Fruit fly (Drosophila melanogaster) whole organism, prepupa: ENCODE measurements around the gene shd.

Source experiments
- Blimp-1 ChIP-seq: fragments of 200-800 bp; sonication (Bioruptor generic); optimal IDR thresholded peaks from 3 replicates; lab custom pipeline; 2017; ENCODE audit warnings: missing biosample characterization, missing genetic modification characterization, mild to moderate bottlenecking, moderate library complexity, missing genetic modification reagents
- CG10669 ChIP-seq: fragments of 200-800 bp; sonication (Bioruptor generic); optimal IDR thresholded peaks from 3 replicates; lab custom pipeline; 2018; ENCODE audit warnings: missing biosample characterization, mild to moderate bottlenecking, missing genetic modification characterization, moderate library complexity
- CG11294 ChIP-seq: fragments of 200-800 bp; sonication (Bioruptor generic); IDR thresholded peaks from 2 replicates; pipeline ENCODE4 v1.3.6; 2022; ENCODE audit warnings: missing biosample characterization, missing genetic modification characterization
- CG11762 ChIP-seq: fragments of 200-800 bp; sonication (Bioruptor generic); optimal IDR thresholded peaks from 3 replicates; lab custom pipeline; 2016; ENCODE audit warnings: missing biosample characterization, missing genetic modification characterization; ENCODE audit not compliant: insufficient read depth
- CG11902 ChIP-seq: fragments of 200-800 bp; sonication (Bioruptor generic); optimal IDR thresholded peaks from 3 replicates; lab custom pipeline; 2016; ENCODE audit warnings: missing biosample characterization, missing genetic modification characterization
- CG3032 ChIP-seq: fragments of 200-800 bp; optimal IDR thresholded peaks from 2 replicates; lab custom pipeline; 2019; ENCODE audit warnings: missing biosample characterization, mild to moderate bottlenecking, missing genetic modification characterization, moderate library complexity
- CG31627 ChIP-seq: fragments of 200-800 bp; sonication (Bioruptor generic); optimal IDR thresholded peaks from 3 replicates; lab custom pipeline; 2016; ENCODE audit warnings: missing biosample characterization, missing genetic modification characterization
- CG32006 ChIP-seq: fragments of 200-800 bp; sonication (Bioruptor generic); optimal IDR thresholded peaks from 3 replicates; lab custom pipeline; 2017; ENCODE audit warnings: missing biosample characterization, mild to moderate bottlenecking, missing genetic modification characterization
- CG34406 ChIP-seq: fragments of 200-800 bp; sonication (Bioruptor generic); optimal IDR thresholded peaks from 3 replicates; lab custom pipeline; 2016; ENCODE audit warnings: missing biosample characterization, missing genetic modification characterization
- CG6163 ChIP-seq: fragments of 200-800 bp; sonication (Bioruptor generic); IDR thresholded peaks from 3 replicates; pipeline ENCODE4 v1.3.6; 2022; ENCODE audit warnings: missing biosample characterization, missing genetic modification characterization
- CG6792 ChIP-seq: fragments of 200-800 bp; sonication (Bioruptor generic); optimal IDR thresholded peaks from 3 replicates; lab custom pipeline; 2016; ENCODE audit warnings: missing biosample characterization, missing genetic modification characterization
- CG6854 ChIP-seq: fragments of 200-800 bp; sonication (Bioruptor generic); optimal IDR thresholded peaks from 2 replicates; lab custom pipeline; 2017; ENCODE audit warnings: missing biosample characterization, mild to moderate bottlenecking, missing genetic modification characterization
- CG8319 ChIP-seq: fragments of 200-800 bp; sonication (Bioruptor generic); optimal IDR thresholded peaks from 3 replicates; lab custom pipeline; 2016; ENCODE audit warnings: missing biosample characterization, missing genetic modification characterization
- CG8632 ChIP-seq: fragments of 200-800 bp; sonication (Bioruptor generic); optimal IDR thresholded peaks from 3 replicates; lab custom pipeline; 2016; ENCODE audit warnings: missing biosample characterization, missing genetic modification characterization
- Eip75B ChIP-seq: fragments of 200-800 bp; sonication (Bioruptor generic); optimal IDR thresholded peaks from 3 replicates; lab custom pipeline; 2016; ENCODE audit warnings: missing biosample characterization, missing genetic modification characterization
- Eip78C ChIP-seq: fragments of 200-800 bp; sonication (Bioruptor generic); peaks from one replicate; lab custom pipeline; 2016; ENCODE audit warnings: missing biosample characterization, missing genetic modification characterization
- Eip93F ChIP-seq: fragments of 200-800 bp; sonication (Bioruptor generic); optimal IDR thresholded peaks from 2 replicates; lab custom pipeline; 2016; ENCODE audit warnings: missing biosample characterization, mild to moderate bottlenecking, missing genetic modification characterization
- Ets21C ChIP-seq: fragments of 200-800 bp; sonication (Bioruptor generic); optimal IDR thresholded peaks from 3 replicates; lab custom pipeline; 2016; ENCODE audit warnings: missing biosample characterization, missing genetic modification characterization
- Ets96B ChIP-seq: fragments of 200-800 bp; optimal IDR thresholded peaks from 2 replicates; lab custom pipeline; 2019; ENCODE audit warnings: missing biosample characterization, mild to moderate bottlenecking, missing genetic modification characterization, moderate library complexity
- Gug ChIP-seq: fragments of 200-800 bp; sonication (Bioruptor generic); IDR thresholded peaks from 2 replicates; pipeline ENCODE4 v1.3.6; 2022; ENCODE audit warnings: missing biosample characterization, missing genetic modification characterization
- Hr39 ChIP-seq: fragments of 200-800 bp; sonication (Bioruptor generic); optimal IDR thresholded peaks from 2 replicates; lab custom pipeline; 2016; ENCODE audit warnings: missing biosample characterization, missing genetic modification characterization
- Hr4 ChIP-seq: fragments of 200-800 bp; sonication (Bioruptor generic); optimal IDR thresholded peaks from 3 replicates; lab custom pipeline; 2016; ENCODE audit warnings: missing biosample characterization, missing genetic modification characterization
- Lpt ChIP-seq: fragments of 200-800 bp; sonication (Bioruptor generic); optimal IDR thresholded peaks from 3 replicates; lab custom pipeline; 2016; ENCODE audit warnings: missing biosample characterization, missing genetic modification characterization
- Met ChIP-seq: fragments of 200-800 bp; sonication (Bioruptor generic); optimal IDR thresholded peaks from 3 replicates; lab custom pipeline; 2016; ENCODE audit warnings: missing biosample characterization, missing genetic modification characterization
- Sox14 ChIP-seq: fragments of 200-800 bp; sonication (Bioruptor generic); optimal IDR thresholded peaks from 3 replicates; lab custom pipeline; 2016; ENCODE audit warnings: missing biosample characterization, missing genetic modification characterization
- achi ChIP-seq: fragments of 200-800 bp; sonication (Bioruptor generic); optimal IDR thresholded peaks from 3 replicates; lab custom pipeline; 2016; ENCODE audit warnings: missing biosample characterization, missing genetic modification characterization
- acj6 ChIP-seq: fragments of 200-800 bp; sonication (Bioruptor generic); optimal IDR thresholded peaks from 3 replicates; lab custom pipeline; 2016; ENCODE audit warnings: missing biosample characterization, missing genetic modification characterization
- cyc ChIP-seq: fragments of 200-800 bp; sonication (Bioruptor generic); optimal IDR thresholded peaks from 3 replicates; lab custom pipeline; 2016; ENCODE audit warnings: missing biosample characterization, missing genetic modification characterization
- dac ChIP-seq: fragments of 200-800 bp; sonication (Bioruptor generic); optimal IDR thresholded peaks from 2 replicates; lab custom pipeline; 2017; ENCODE audit warnings: missing biosample characterization, mild to moderate bottlenecking, missing genetic modification characterization
- dsx ChIP-seq: fragments of 200-800 bp; optimal IDR thresholded peaks from 3 replicates; lab custom pipeline; 2019; ENCODE audit warnings: missing biosample characterization, mild to moderate bottlenecking, missing genetic modification characterization, moderate library complexity; ENCODE audit not compliant: poor library complexity, severe bottlenecking
- eg ChIP-seq: fragments of 200-800 bp; sonication (Bioruptor generic); IDR thresholded peaks from 3 replicates; pipeline ENCODE4 v1.3.6; 2022; ENCODE audit warnings: missing biosample characterization, missing genetic modification characterization
- esn ChIP-seq: fragments of 200-800 bp; sonication (Bioruptor generic); optimal IDR thresholded peaks from 2 replicates; lab custom pipeline; 2016; ENCODE audit warnings: missing biosample characterization, mild to moderate bottlenecking, missing genetic modification characterization, moderate library complexity
- fd59A ChIP-seq: fragments of 200-800 bp; sonication (Bioruptor generic); optimal IDR thresholded peaks from 2 replicates; lab custom pipeline; 2017; ENCODE audit warnings: missing biosample characterization, mild to moderate bottlenecking, missing genetic modification characterization, missing genetic modification reagents
- fd85E ChIP-seq: fragments of 200-800 bp; sonication (Bioruptor generic); optimal IDR thresholded peaks from 3 replicates; lab custom pipeline; 2016; ENCODE audit warnings: missing biosample characterization, missing genetic modification characterization
- fkh ChIP-seq: fragments of 200-800 bp; sonication (Bioruptor generic); optimal IDR thresholded peaks from 3 replicates; lab custom pipeline; 2017; ENCODE audit warnings: missing biosample characterization, mild to moderate bottlenecking, missing genetic modification characterization, moderate library complexity
- net ChIP-seq: fragments of 200-800 bp; sonication (Bioruptor generic); optimal IDR thresholded peaks from 3 replicates; lab custom pipeline; 2016; ENCODE audit warnings: missing biosample characterization, missing genetic modification characterization
- pdm3 ChIP-seq: fragments of 200-800 bp; sonication (Bioruptor generic); optimal IDR thresholded peaks from 3 replicates; lab custom pipeline; 2016; ENCODE audit warnings: missing biosample characterization, missing genetic modification characterization
- salr ChIP-seq, 2 experiments: fragments of 200-800 bp; sonication (Bioruptor generic); optimal IDR thresholded peaks; 3 replicates each; lab custom pipeline; 2016 to 2018; ENCODE audit warnings: missing biosample characterization in 2 of 2, missing genetic modification characterization in 2 of 2, mild to moderate bottlenecking in 1 of 2
- spab ChIP-seq: fragments of 200-800 bp; sonication (Bioruptor generic); optimal IDR thresholded peaks from 2 replicates; lab custom pipeline; 2017; ENCODE audit warnings: missing biosample characterization, mild to moderate bottlenecking, missing genetic modification characterization, missing genetic modification reagents
- ss ChIP-seq, 2 experiments: fragments of 200-800 bp; sonication (Bioruptor generic); optimal IDR thresholded peaks; 2 replicates in 1 of 2; 3 replicates in 1 of 2; lab custom pipeline; 2017 to 2018; ENCODE audit warnings: mild to moderate bottlenecking in 2 of 2, missing biosample characterization in 2 of 2, missing genetic modification characterization in 2 of 2, moderate library complexity in 1 of 2
- svp ChIP-seq: fragments of 200-800 bp; sonication (Bioruptor generic); peaks from one replicate; lab custom pipeline; 2016; ENCODE audit warnings: missing biosample characterization, missing genetic modification characterization
- vri ChIP-seq: fragments of 200-800 bp; sonication (Bioruptor generic); optimal IDR thresholded peaks from 3 replicates; lab custom pipeline; 2016; ENCODE audit warnings: missing biosample characterization, mild to moderate bottlenecking, missing genetic modification characterization

shd gene

DNA sequence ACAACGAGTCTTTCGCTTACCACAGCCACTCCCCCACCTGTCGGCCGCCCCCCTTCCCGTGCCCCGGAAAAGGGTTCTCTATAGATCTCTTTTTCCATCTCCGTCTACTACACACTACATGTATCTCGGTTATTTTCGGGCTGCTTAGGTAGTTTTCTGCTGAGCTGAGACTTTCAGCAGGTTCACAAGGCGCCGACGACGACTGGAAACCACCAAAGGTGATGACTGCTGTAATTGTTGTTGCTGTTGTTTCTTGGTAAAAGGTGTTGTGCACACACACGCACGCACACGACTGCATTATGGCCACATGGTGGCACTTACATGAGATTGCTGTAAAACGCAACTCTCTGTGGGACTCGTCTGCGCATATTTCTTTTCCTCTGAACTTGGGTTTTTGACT is 29.4 kb downstream of the shd start:
- TF ChIP-seq Ets96B (tag; lab: Kevin White, UChicago) = no peak
- no peak for TF ChIP-seq eg
- peak; percentile 26 for TF ChIP-seq dsx (GFP tag; lab: Kevin White, UChicago)
- TF ChIP-seq ss (GFP tag; optimal IDR thresholded peaks at IDR 0.05; lab: Kevin White, UChicago) = peak in 1 of 2 experiments; percentile 33
- TF ChIP-seq, all 60 proteins: peak for 2

- no peak for TF ChIP-seq CG6792 (GFP tag; lab: Kevin White, UChicago)
- TF ChIP-seq Eip75B (GFP tag; lab: Kevin White, UChicago) = no peak
- no peak for TF ChIP-seq Blimp-1
- no peak for TF ChIP-seq CG6163
- TF ChIP-seq achi (GFP tag; lab: Kevin White, UChicago) = no peak
- peak; percentile 58 for TF ChIP-seq dsx (GFP tag; lab: Kevin White, UChicago)
Observed at dm6 chr3L:14645120-14645519, 30.9 kb downstream of the shd start.

DNA sequence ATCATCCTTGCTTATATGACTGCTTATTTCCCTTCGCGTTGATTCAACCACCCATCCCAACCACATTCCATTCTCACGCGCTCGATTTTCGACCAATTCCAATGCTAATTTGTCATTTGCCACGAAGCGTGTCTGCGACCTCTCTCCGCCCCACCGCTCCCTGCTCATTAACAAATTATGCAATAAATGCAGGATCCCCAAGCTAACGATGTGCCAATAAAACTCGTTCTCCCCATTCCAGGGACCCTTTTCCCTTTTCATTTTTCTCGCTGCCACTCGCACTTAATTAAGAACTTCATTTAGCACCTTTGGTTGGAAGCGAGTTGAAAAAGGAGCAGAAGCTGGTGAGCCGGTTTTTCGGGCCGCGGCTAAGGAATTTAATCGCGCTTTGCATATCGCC is 31.7 kb downstream of the shd start:
- TF ChIP-seq vri (GFP tag; lab: Kevin White, UChicago) (peak; percentile 89), dsx (GFP tag; lab: Kevin White, UChicago) (peak; percentile 11), CG6854 (GFP tag; lab: Kevin White, UChicago) (peak; percentile 36), CG3032 (tag; lab: Kevin White, UChicago) (no peak), Blimp-1 (peak; percentile 70), Eip78C (GFP tag; lab: Kevin White, UChicago) (peak; percentile 49), CG10669 (GFP tag; lab: Kevin White, UChicago) (no peak), CG8319 (GFP tag; lab: Kevin White, UChicago) (no peak), svp (peak; percentile 66), dac (GFP tag; lab: Kevin White, UChicago) (no peak), ss (GFP tag; optimal IDR thresholded peaks at IDR 0.05; lab: Kevin White, UChicago) (peak in 1 of 2 experiments; percentile 6), salr (GFP tag; optimal IDR thresholded peaks at IDR 0.05; lab: Kevin White, UChicago) (no peak)

dm6 chr3L:14647210-14647869 is 33.1 kb downstream of the shd start:
- no peak for TF ChIP-seq CG11294 (GFP tag; lab: Robert Waterston, UW)
- peak; percentile 57 for TF ChIP-seq CG34406
- TF ChIP-seq Hr4 (GFP tag; lab: Kevin White, UChicago) = peak; percentile 43
- TF ChIP-seq CG32006 = peak; percentile 65
- peak; percentile 57; the same call in 2 of the 3 replicates for TF ChIP-seq eg
- TF ChIP-seq CG11762 (GFP tag; lab: Kevin White, UChicago) = peak; percentile 9
- TF ChIP-seq Eip75B (GFP tag; lab: Kevin White, UChicago) = peak; percentile 53
- TF ChIP-seq pdm3 (GFP tag; lab: Kevin White, UChicago) = peak; percentile 49
- peak; percentile 23 for TF ChIP-seq CG11902 (GFP tag; lab: Kevin White, UChicago)
- TF ChIP-seq Gug (GFP tag; lab: Robert Waterston, UW) = peak; percentile 64
- TF ChIP-seq CG6792 (GFP tag; lab: Kevin White, UChicago) = peak; percentile 75
- peak; percentile 71 for TF ChIP-seq Met (GFP tag; lab: Kevin White, UChicago)
- TF ChIP-seq spab (GFP tag; lab: Kevin White, UChicago) = peak; percentile 42
- peak; percentile 23 for TF ChIP-seq Ets21C
- TF ChIP-seq fd85E (GFP tag; lab: Kevin White, UChicago) = no peak
- peak; percentile 84 for TF ChIP-seq svp
- peak; percentile 37 for TF ChIP-seq CG31627 (GFP tag; lab: Kevin White, UChicago)
- TF ChIP-seq cyc (GFP tag; lab: Kevin White, UChicago) = peak; percentile 53
- peak; percentile 83 for TF ChIP-seq CG6163
- TF ChIP-seq Eip93F = peak; percentile 48
- TF ChIP-seq CG8319 (GFP tag; lab: Kevin White, UChicago) = no peak
- peak; percentile 49 for TF ChIP-seq CG8632 (GFP tag; lab: Kevin White, UChicago)
- peak; percentile 76 for TF ChIP-seq CG10669 (GFP tag; lab: Kevin White, UChicago)
- TF ChIP-seq fkh = no peak
- peak; percentile 57 for TF ChIP-seq Lpt
- TF ChIP-seq fd59A (GFP tag; lab: Kevin White, UChicago) = peak; percentile 65
- TF ChIP-seq CG3032 (tag; lab: Kevin White, UChicago) = peak; percentile 90
- peak; percentile 67 for TF ChIP-seq acj6 (GFP tag; lab: Kevin White, UChicago)
- peak; percentile 38 for TF ChIP-seq Hr39 (GFP tag; lab: Kevin White, UChicago)
- peak; percentile 48 for TF ChIP-seq Sox14 (GFP tag; lab: Kevin White, UChicago)
- peak; percentile 60 for TF ChIP-seq net
- TF ChIP-seq esn = peak; percentile 77
- peak; percentile 78 for TF ChIP-seq dsx (GFP tag; lab: Kevin White, UChicago)
